Worm (Caenorhabditis elegans): ENCODE results near the gene C46C2.5.

DNA sequence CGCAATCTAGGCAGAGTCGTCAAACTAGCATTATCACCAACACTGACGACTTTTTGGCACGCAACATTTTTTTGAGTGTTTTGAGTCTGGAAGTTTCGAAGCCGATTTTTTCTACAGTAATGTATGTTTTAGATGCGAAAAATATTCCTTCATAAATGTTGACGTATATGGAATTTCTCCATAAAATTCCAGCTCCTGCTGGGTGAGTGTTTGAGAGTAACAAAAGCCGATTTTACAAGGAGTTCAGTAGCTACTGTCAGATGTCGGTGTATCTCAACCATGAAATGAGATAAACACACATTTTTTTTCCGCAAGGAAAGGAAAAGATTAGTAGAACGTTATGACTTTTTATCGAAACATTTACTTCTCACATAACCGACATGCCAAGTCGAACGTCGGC lies 22.4 kb upstream of the C46C2.5 start:
- TF ChIP-seq snpc-4 (tag; optimal IDR thresholded peaks at IDR 0.05) (no peak), php-3 (GFP tag; IDR thresholded peaks at IDR 0.05) (no peak), madf-5 (GFP tag; IDR thresholded peaks at IDR 0.05) (no peak), aly-2 (tag; optimal IDR thresholded peaks at IDR 0.05) (no peak), F49E8.2 (tag; optimal IDR thresholded peaks at IDR 0.05; ENCODE audit: borderline replicate concordance) (no peak), skn-1 (tag; optimal IDR thresholded peaks at IDR 0.05) (no peak), lin-13 (GFP tag; optimal IDR thresholded peaks at IDR 0.05) (no peak)

Data from whole organism, L4 larva.